Fruit fly (Drosophila melanogaster): ENCODE data around the gene CG6770.

Gene CG6770

dm6 chr2L:12005436-12006396, 40.2 kb downstream of the CG6770 start (continued):
- TF ChIP-seq CG17186 (GFP tag; optimal IDR thresholded peaks at IDR 0.05) (no peak), HHEX (GFP tag; optimal IDR thresholded peaks at IDR 0.05) (no peak), CG1602 (GFP tag; optimal IDR thresholded peaks at IDR 0.05) (no peak), Xrp1 (GFP tag; IDR thresholded peaks at IDR 0.05) (no peak), Hmr (GFP tag; optimal IDR thresholded peaks at IDR 0.05) (peak; percentile 39), BtbVII (GFP tag; optimal IDR thresholded peaks at IDR 0.05) (no peak), CG2678 (tag; optimal IDR thresholded peaks at IDR 0.05) (no peak), sc (optimal IDR thresholded peaks at IDR 0.05) (no peak), sc (GFP tag; optimal IDR thresholded peaks at IDR 0.05) (no peak), ranshi (GFP tag; IDR thresholded peaks at IDR 0.05) (no peak), CG7786 (GFP tag; optimal IDR thresholded peaks at IDR 0.05) (no peak), CG15479 (GFP tag; optimal IDR thresholded peaks at IDR 0.05) (no peak), Hr3 (GFP tag; optimal IDR thresholded peaks at IDR 0.05) (peak; percentile 44), Bgb (GFP tag; IDR thresholded peaks at IDR 0.05; ENCODE audit: partially characterized antibody) (no peak), sens (GFP tag) (no peak), zfh2 (GFP tag; optimal IDR thresholded peaks at IDR 0.05) (no peak), CG8290 (GFP tag; optimal IDR thresholded peaks at IDR 0.05) (no peak), CG8290 (tag; optimal IDR thresholded peaks at IDR 0.05) (peak in 1 of 2 experiments; percentile 55), so (GFP tag; IDR thresholded peaks at IDR 0.05) (no peak), CG4854 (GFP tag; optimal IDR thresholded peaks at IDR 0.05) (no peak), Lpt (GFP tag; optimal IDR thresholded peaks at IDR 0.05) (no peak), CG12155 (GFP tag; optimal IDR thresholded peaks at IDR 0.05) (no peak), ERR (GFP tag; optimal IDR thresholded peaks at IDR 0.05) (no peak), Opbp (GFP tag; IDR thresholded peaks at IDR 0.05; ENCODE audit: partially characterized antibody) (no peak), CG14014 (GFP tag; IDR thresholded peaks at IDR 0.05) (no peak), CG32532 (GFP tag; IDR thresholded peaks at IDR 0.05) (no peak), CG18764 (GFP tag; optimal IDR thresholded peaks at IDR 0.05) (no peak), trh (GFP tag; optimal IDR thresholded peaks at IDR 0.05) (no peak), toy (GFP tag; IDR thresholded peaks at IDR 0.05) (no peak), CG10654 (GFP tag; optimal IDR thresholded peaks at IDR 0.05) (no peak), mam (GFP tag; optimal IDR thresholded peaks at IDR 0.05) (no peak), CG15269 (tag; optimal IDR thresholded peaks at IDR 0.05) (peak; percentile 41), CG1529 (GFP tag; optimal IDR thresholded peaks at IDR 0.05) (no peak), Jarid2 (GFP tag; optimal IDR thresholded peaks at IDR 0.05) (no peak), stc (GFP tag; IDR thresholded peaks at IDR 0.05) (no peak), CG12104 (GFP tag; optimal IDR thresholded peaks at IDR 0.05) (no peak), amos (GFP tag; IDR thresholded peaks at IDR 0.05; ENCODE audit: partially characterized antibody) (no peak), Hr39 (optimal IDR thresholded peaks at IDR 0.05) (no peak), hth (optimal IDR thresholded peaks at IDR 0.05) (no peak), CG2202 (tag; optimal IDR thresholded peaks at IDR 0.05) (no peak), Drgx (GFP tag; IDR thresholded peaks at IDR 0.05) (no peak), Lhr (GFP tag; optimal IDR thresholded peaks at IDR 0.05) (peak; percentile 28), CG12219 (GFP tag; optimal IDR thresholded peaks at IDR 0.05) (no peak), danr (GFP tag; IDR thresholded peaks at IDR 0.05) (no peak), tin (GFP tag; optimal IDR thresholded peaks at IDR 0.05) (no peak), gfzf (GFP tag; optimal IDR thresholded peaks at IDR 0.05) (no peak), nmo (GFP tag; optimal IDR thresholded peaks at IDR 0.05) (no peak), CG2116 (GFP tag; optimal IDR thresholded peaks at IDR 0.05) (no peak), CG34224 (GFP tag; IDR thresholded peaks at IDR 0.05; ENCODE audit: partially characterized antibody) (no peak), tap (tag; optimal IDR thresholded peaks at IDR 0.05) (no peak), pros (GFP tag; optimal IDR thresholded peaks at IDR 0.05) (peak; percentile 50)
